Fruit fly (Drosophila melanogaster): Measurements from ENCODE around the gene Tak1.

The Tak1 gene

DNA sequence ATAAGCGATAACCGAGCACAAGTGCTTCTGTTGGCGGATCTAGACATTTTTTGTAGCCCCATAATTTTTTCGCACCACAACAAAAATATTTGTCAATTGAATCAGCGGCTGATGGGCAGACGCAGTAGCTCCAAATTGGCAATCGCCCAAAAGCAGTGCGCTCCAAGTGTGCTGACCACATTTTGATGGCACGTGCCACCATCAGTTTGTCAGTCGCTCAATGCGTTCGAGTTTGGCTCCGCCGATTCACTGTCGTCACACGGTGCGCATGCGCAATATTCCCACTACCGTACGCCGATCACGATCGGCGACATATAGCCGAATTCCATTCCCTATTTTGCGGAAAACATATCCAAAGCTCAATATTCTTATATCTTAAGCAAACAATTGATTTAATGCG, 46.1 kb downstream of the Tak1 start:
- no peak for TF ChIP-seq noc (tag; optimal IDR thresholded peaks at IDR 0.05)

DNA sequence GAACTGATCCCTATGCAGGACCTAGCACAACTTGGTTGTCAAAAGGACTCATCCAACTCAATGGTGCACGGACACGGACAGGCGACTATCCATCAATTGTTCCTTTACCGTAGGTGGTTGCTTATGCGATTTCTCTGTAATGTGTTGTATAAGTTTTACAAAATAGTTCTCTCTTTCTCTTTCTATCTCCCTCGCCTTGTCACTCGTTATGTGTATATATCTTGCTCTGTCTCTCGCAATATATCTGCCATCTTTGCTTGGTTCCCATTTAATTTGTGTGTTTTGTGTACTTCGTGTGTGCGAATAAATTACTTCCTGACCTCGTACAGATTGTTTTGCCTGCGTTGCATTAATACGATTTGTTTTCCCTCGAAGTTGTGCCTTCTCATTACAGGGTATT, 54.0 kb downstream of the Tak1 start:
- TF ChIP-seq noc (tag; optimal IDR thresholded peaks at IDR 0.05): no peak

DNA sequence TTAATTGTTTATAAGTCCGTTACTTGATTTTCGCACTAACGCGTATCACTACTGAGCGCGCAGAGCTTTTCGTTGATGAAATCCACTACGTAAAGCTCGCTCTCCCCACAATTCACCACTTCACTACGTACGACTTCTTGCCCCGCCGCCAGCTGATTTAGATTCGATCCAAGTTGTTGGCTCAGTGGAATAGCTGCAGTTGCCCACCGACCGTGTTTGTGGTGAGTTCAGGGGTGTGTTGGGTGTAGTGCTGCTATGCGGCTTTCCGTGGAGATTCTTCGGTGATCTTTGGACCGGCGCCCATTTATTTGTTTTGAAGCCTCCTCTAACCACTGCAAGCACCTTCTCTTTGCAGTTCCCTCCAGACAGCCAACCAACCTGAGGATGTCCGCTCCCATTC, 56.5 kb downstream of the Tak1 start:
- TF ChIP-seq noc (tag; optimal IDR thresholded peaks at IDR 0.05): no peak

DNA sequence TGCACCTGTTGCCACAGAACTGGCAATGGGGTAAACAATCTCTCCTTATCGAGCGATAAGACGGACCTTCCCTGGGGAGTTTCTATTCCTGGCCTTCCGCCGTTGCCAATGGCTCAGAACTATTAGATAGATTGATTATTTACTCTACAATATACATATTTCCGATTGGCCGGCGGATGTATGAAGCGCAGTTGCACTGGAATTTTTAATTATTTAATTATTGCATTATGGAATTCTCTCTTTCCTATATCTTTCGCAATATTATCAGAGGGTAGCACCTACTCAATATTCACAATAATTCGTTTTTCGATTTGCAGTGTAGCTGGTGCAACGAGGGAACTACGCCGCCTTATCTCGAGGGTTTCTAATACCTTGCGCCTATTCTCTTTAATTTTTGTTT, 57.6 kb downstream of the Tak1 start, which contains the start of gene GstT3:
Gene GstT3 (plus strand): TSS at position 301 of the 400 bp plus-strand sequence.
- TF ChIP-seq noc (tag; optimal IDR thresholded peaks at IDR 0.05): no peak

DNA sequence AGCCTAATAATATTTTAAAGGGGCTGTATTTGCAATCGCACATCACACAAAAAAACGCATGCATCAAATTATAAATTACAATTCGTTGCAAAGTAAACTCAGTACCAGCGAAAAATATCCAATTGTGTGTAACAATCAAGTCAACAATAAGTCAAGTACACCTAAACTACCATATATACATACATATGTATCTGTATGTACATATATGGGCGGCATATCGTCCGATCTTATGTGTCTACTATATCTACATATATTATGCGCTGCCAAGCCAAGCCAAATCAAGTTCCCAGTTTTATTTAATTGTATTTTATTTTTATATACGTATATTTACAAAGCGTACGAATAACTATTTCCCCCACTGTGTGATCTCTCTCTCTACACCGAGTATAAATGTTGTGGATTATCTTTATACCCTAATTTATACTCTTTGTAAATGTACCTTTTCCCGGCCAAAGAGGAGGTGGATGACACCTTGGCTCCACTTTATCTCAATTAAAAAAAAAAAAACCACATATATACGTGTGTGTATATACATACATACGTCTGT, 58.3 kb downstream of the Tak1 start:
- no peak for TF ChIP-seq noc (tag; optimal IDR thresholded peaks at IDR 0.05)

All from whole organism, larva.